Worm (Caenorhabditis elegans) whole organism, young adult: ENCODE measurements around the gene lgc-21.

ENCODE experiments used
- rpc-1 ChIP-seq, 2 experiments: fragments of 150-350 bp in 1 of 2; sonication (generic microtip) in 1 of 2; optimal IDR thresholded peaks; 2 replicates each; lab custom pipeline; 2014 to 2018; ENCODE audit warnings: missing biosample characterization in 1 of 2, missing genetic modification characterization in 1 of 2, missing genetic modification reagents in 1 of 2, missing genotype in 1 of 2
- unc-130 ChIP-seq: sonication (generic microtip); optimal IDR thresholded peaks from 2 replicates; lab custom pipeline; 2016; ENCODE audit warnings: missing genetic modification reagents, missing genetic modification characterization, missing compliant biosample characterization
- ztf-18 ChIP-seq: sonication (generic microtip); optimal IDR thresholded peaks from 2 replicates; lab custom pipeline; 2016; ENCODE audit warnings: missing genotype, mild to moderate bottlenecking, missing genetic modification characterization, missing compliant biosample characterization

DNA sequence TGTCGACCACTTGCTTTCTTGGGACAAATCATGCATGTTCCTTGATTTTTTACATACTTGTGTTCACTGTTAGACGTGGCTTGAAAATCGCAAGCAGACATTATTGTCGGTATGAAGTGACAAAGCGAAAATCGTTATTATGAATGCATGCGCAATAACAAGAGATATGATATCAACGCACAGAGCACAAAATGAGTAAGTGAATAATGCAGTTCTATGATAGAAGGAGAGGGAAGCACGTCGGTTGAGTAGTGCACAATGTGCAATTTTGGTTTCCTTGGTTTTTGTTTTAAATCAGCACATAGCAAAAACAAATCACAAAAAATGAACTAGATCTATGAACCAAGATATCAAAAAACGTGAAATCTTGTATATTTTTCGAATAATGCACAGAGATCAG is 45.6 kb upstream of the lgc-21 start, which contains the start of gene nhr-281:
- TF ChIP-seq rpc-1 (optimal IDR thresholded peaks at IDR 0.05; lab: Kevin White, UChicago) = no peak
- TF ChIP-seq rpc-1 (tag; optimal IDR thresholded peaks at IDR 0.05; lab: Kevin White, UChicago) = no peak
- no peak for TF ChIP-seq ztf-18 (tag; lab: Kevin White, UChicago)
- TF ChIP-seq unc-130 (GFP tag; lab: Kevin White, UChicago) = no peak
